In the genomic region with DNA sequence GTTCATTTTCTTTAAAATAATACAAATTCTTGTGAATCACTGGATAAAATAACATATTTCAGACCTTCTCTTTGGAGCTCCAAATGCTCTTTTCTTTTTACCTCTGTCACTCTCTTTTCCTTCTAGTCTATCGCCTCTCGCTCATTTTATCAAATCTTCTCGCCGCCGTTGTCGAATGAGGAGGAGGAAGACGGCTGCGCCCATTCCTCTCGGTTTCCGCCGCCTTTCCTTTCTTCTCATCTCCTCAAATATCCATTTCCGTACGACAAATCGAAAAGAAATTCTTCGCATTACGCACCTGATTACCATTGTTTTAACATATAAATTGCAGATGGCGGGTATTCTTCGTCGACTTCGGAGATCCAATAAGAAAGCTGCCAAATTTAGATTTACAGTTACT, we compare ENCODE assay signal across 2 worm cellular contexts.
TF ChIP-seq lines count a peak whose summit lies in the region.

ehbp-1 (plus strand) TSS at position 332 of the 400 bp plus-strand sequence.

TF ChIP-seq in whole organism, L1 larva, 84 proteins besides CTCF, POLR2A, EP300 and RAD21 (continued from another document):
- TF ChIP-seq blmp-1 (tag; optimal IDR thresholded peaks at IDR 0.05; lab: Kevin White, UChicago) = peak; percentile 67
- TF ChIP-seq fkh-10 (GFP tag; optimal IDR thresholded peaks at IDR 0.05; lab: Kevin White, UChicago) = peak; percentile 58

TF ChIP-seq in whole organism, L2 larva, 48 proteins besides CTCF, POLR2A, EP300 and RAD21 (continued from another document):
- TF ChIP-seq dmd-4 (tag; optimal IDR thresholded peaks at IDR 0.05; lab: Kevin White, UChicago) (no peak), alr-1 (tag; optimal IDR thresholded peaks at IDR 0.05; lab: Kevin White, UChicago) (no peak), ZK546.5 (tag; optimal IDR thresholded peaks at IDR 0.05; lab: Kevin White, UChicago) (no peak), F13H6.1 (tag; optimal IDR thresholded peaks at IDR 0.05; lab: Kevin White, UChicago) (no peak), mab-5 (tag; optimal IDR thresholded peaks at IDR 0.05; lab: Kevin White, UChicago) (no peak), ceh-16 (tag; optimal IDR thresholded peaks at IDR 0.05; lab: Kevin White, UChicago) (no peak), Y55F3AM.14 (GFP tag; optimal IDR thresholded peaks at IDR 0.05; lab: Kevin White, UChicago) (no peak), elt-1 (tag; optimal IDR thresholded peaks at IDR 0.05; lab: Kevin White, UChicago) (no peak), C34F6.9 (tag; optimal IDR thresholded peaks at IDR 0.05; lab: Kevin White, UChicago) (peak; percentile 32), lin-13 (GFP tag; optimal IDR thresholded peaks at IDR 0.05; lab: Kevin White, UChicago) (no peak), sma-9 (GFP tag; optimal IDR thresholded peaks at IDR 0.05; lab: Kevin White, UChicago) (peak; percentile 29), sma-9 (tag; optimal IDR thresholded peaks at IDR 0.05; lab: Kevin White, UChicago) (no peak), sem-4 (tag; optimal IDR thresholded peaks at IDR 0.05; lab: Kevin White, UChicago) (no peak), crh-2 (tag; optimal IDR thresholded peaks at IDR 0.05; lab: Kevin White, UChicago) (no peak), mbf-1 (tag; optimal IDR thresholded peaks at IDR 0.05; lab: Kevin White, UChicago) (no peak), R02D3.7 (tag; optimal IDR thresholded peaks at IDR 0.05; lab: Kevin White, UChicago) (no peak), snpc-4 (tag; optimal IDR thresholded peaks at IDR 0.05; lab: Kevin White, UChicago) (no peak), lin-39 (tag; optimal IDR thresholded peaks at IDR 0.05; lab: Kevin White, UChicago) (no peak), unc-62 (GFP tag; optimal IDR thresholded peaks at IDR 0.05; lab: Kevin White, UChicago) (no peak), mdl-1 (tag; optimal IDR thresholded peaks at IDR 0.05; lab: Kevin White, UChicago) (no peak)
